Worm (Caenorhabditis elegans) whole organism, L2 larva: ENCODE measurements around the gene C10G8.4.

Experiments
- R02D3.7 ChIP-seq: fragments of 150-350 bp; optimal IDR thresholded peaks from 2 replicates; lab custom pipeline; 2014; ENCODE audit warnings: missing biosample characterization, missing genetic modification characterization
- ceh-16 ChIP-seq: fragments of 150-350 bp; optimal IDR thresholded peaks from 2 replicates; lab custom pipeline; 2014; ENCODE audit warnings: missing biosample characterization, missing genetic modification characterization
- nhr-23 ChIP-seq: fragments of 150-350 bp; optimal IDR thresholded peaks from 2 replicates; lab custom pipeline; 2014; ENCODE audit warnings: missing biosample characterization, missing genetic modification reagents, missing genetic modification characterization
- nhr-25 ChIP-seq: fragments of 150-350 bp; sonication (generic microtip); optimal IDR thresholded peaks from 3 replicates; lab custom pipeline; 2014; ENCODE audit warnings: missing biosample characterization, missing genetic modification characterization
- unc-39 ChIP-seq: fragments of 150-350 bp; optimal IDR thresholded peaks from 2 replicates; lab custom pipeline; 2014; ENCODE audit warnings: missing biosample characterization, missing genetic modification characterization

ce11 chrV:5328314-5328713 is 16.6 kb downstream of the C10G8.4 start, which contains the start of gene C10G8.8:
- TF ChIP-seq nhr-25 (tag; lab: Kevin White, UChicago) (no peak), R02D3.7 (tag; lab: Kevin White, UChicago) (no peak), nhr-23 (tag; lab: Kevin White, UChicago) (no peak), ceh-16 (tag; lab: Kevin White, UChicago) (no peak), unc-39 (tag; lab: Kevin White, UChicago) (no peak)
